Worm (Caenorhabditis elegans) whole organism, L3 larva: ENCODE data around the gene clec-239.

ENCODE experiments used
- R02D3.7 ChIP-seq: fragments of 150-350 bp; optimal IDR thresholded peaks from 2 replicates; lab custom pipeline; 2014; ENCODE audit warnings: missing biosample characterization, missing genetic modification characterization
- ZK546.5 ChIP-seq: sonication (generic microtip); optimal IDR thresholded peaks from 2 replicates; lab custom pipeline; 2017; ENCODE audit warnings: missing biosample characterization, missing genetic modification characterization
- aly-2 ChIP-seq: fragments of 150-350 bp; optimal IDR thresholded peaks from 2 replicates; lab custom pipeline; 2014; ENCODE audit warnings: missing biosample characterization, missing genetic modification characterization
- ama-1 ChIP-seq: fragments of 150-350 bp; optimal IDR thresholded peaks from 2 replicates; lab custom pipeline; 2018
- ceh-9 ChIP-seq: sonication (generic microtip); optimal IDR thresholded peaks from 2 replicates; lab custom pipeline; 2018; ENCODE audit warnings: missing biosample characterization, missing genetic modification characterization
- daf-12 ChIP-seq: fragments of 150-350 bp; optimal IDR thresholded peaks from 2 replicates; lab custom pipeline; 2014; ENCODE audit warnings: missing biosample characterization, missing genetic modification reagents, missing genetic modification characterization
- egl-27 ChIP-seq: sonication (generic microtip); optimal IDR thresholded peaks from 4 replicates; lab custom pipeline; 2017; ENCODE audit warnings: missing biosample characterization, missing genetic modification reagents, missing genetic modification characterization
- egl-5 ChIP-seq: fragments of 150-350 bp; optimal IDR thresholded peaks from 2 replicates; lab custom pipeline; 2017; ENCODE audit warnings: missing biosample characterization, missing genetic modification reagents, missing genetic modification characterization, inconsistent platforms
- elt-1 ChIP-seq: fragments of 150-350 bp; optimal IDR thresholded peaks from 2 replicates; lab custom pipeline; 2014; ENCODE audit warnings: missing biosample characterization, missing genetic modification characterization
- elt-2 ChIP-seq: sonication (generic microtip); optimal IDR thresholded peaks from 2 replicates; lab custom pipeline; 2016; ENCODE audit warnings: missing genetic modification reagents, mild to moderate bottlenecking, missing genetic modification characterization, missing compliant biosample characterization
- elt-3 ChIP-seq, 3 experiments: fragments of 150-350 bp in 1 of 3; sonication (generic microtip) in 2 of 3; optimal IDR thresholded peaks; 2 replicates in 2 of 3; 4 replicates in 1 of 3; lab custom pipeline; 2014 to 2017; ENCODE audit warnings: missing biosample characterization in 3 of 3, missing genetic modification characterization in 3 of 3
- eor-1 ChIP-seq, 2 experiments: fragments of 150-350 bp; optimal IDR thresholded peaks; 2 replicates each; lab custom pipeline; 2014 to 2018; ENCODE audit warnings: missing biosample characterization in 2 of 2, missing genetic modification characterization in 2 of 2
- fkh-10 ChIP-seq: sonication (generic microtip); optimal IDR thresholded peaks from 2 replicates; lab custom pipeline; 2017; ENCODE audit warnings: missing biosample characterization, missing genetic modification reagents, missing genetic modification characterization
- fkh-2 ChIP-seq: fragments of 150-350 bp; optimal IDR thresholded peaks from 2 replicates; lab custom pipeline; 2014; ENCODE audit warnings: missing biosample characterization, missing genetic modification reagents, missing genetic modification characterization
- fos-1 ChIP-seq: fragments of 150-350 bp; optimal IDR thresholded peaks from 2 replicates; lab custom pipeline; 2014; ENCODE audit warnings: missing biosample characterization, missing genetic modification characterization
- hmg-11 ChIP-seq: sonication (generic microtip); optimal IDR thresholded peaks from 2 replicates; lab custom pipeline; 2016; ENCODE audit warnings: missing genetic modification characterization, missing compliant biosample characterization
- jun-1 ChIP-seq: fragments of 150-350 bp; optimal IDR thresholded peaks from 2 replicates; lab custom pipeline; 2014; ENCODE audit warnings: missing biosample characterization, missing genetic modification reagents, missing genetic modification characterization
- lin-15B ChIP-seq: fragments of 150-350 bp; optimal IDR thresholded peaks from 2 replicates; lab custom pipeline; 2014; ENCODE audit warnings: missing biosample characterization, missing genetic modification characterization
- lin-39 ChIP-seq: fragments of 150-350 bp; optimal IDR thresholded peaks from 2 replicates; lab custom pipeline; 2018; ENCODE audit warnings: missing biosample characterization, missing genetic modification reagents, missing genetic modification characterization
- lsy-12 ChIP-seq: sonication (generic microtip); optimal IDR thresholded peaks from 2 replicates; lab custom pipeline; 2016; ENCODE audit warnings: mild to moderate bottlenecking, missing genetic modification characterization, missing compliant biosample characterization
- mdl-1 ChIP-seq: fragments of 150-350 bp; optimal IDR thresholded peaks from 2 replicates; lab custom pipeline; 2014; ENCODE audit warnings: missing biosample characterization, missing genetic modification characterization
- nfya-1 ChIP-seq: sonication (generic microtip); optimal IDR thresholded peaks from 2 replicates; lab custom pipeline; 2017; ENCODE audit warnings: missing genetic modification characterization, mild to moderate bottlenecking, missing compliant biosample characterization, antibody characterized with exemption, moderate library complexity; ENCODE audit not compliant: insufficient read depth
- nhr-11 ChIP-seq: fragments of 150-350 bp; optimal IDR thresholded peaks from 2 replicates; lab custom pipeline; 2014; ENCODE audit warnings: missing biosample characterization, missing genetic modification characterization
- nhr-23 ChIP-seq: fragments of 150-350 bp; optimal IDR thresholded peaks from 2 replicates; lab custom pipeline; 2014; ENCODE audit warnings: missing biosample characterization, missing genetic modification reagents, missing genetic modification characterization
- nhr-25 ChIP-seq: sonication (generic microtip); optimal IDR thresholded peaks from 2 replicates; lab custom pipeline; 2017; ENCODE audit warnings: missing biosample characterization, missing genetic modification characterization
- nhr-43 ChIP-seq: sonication (generic microtip); optimal IDR thresholded peaks from 2 replicates; lab custom pipeline; 2016; ENCODE audit warnings: mild to moderate bottlenecking, missing genetic modification characterization, missing compliant biosample characterization; ENCODE audit not compliant: poor library complexity, severe bottlenecking
- nhr-67 ChIP-seq: fragments of 150-350 bp; optimal IDR thresholded peaks from 2 replicates; lab custom pipeline; 2014; ENCODE audit warnings: missing biosample characterization, missing genetic modification characterization
- nhr-76 ChIP-seq: fragments of 150-350 bp; sonication (generic microtip); optimal IDR thresholded peaks from 5 replicates; lab custom pipeline; 2014; ENCODE audit warnings: missing biosample characterization, missing genetic modification characterization
- nhr-77 ChIP-seq: fragments of 150-350 bp; optimal IDR thresholded peaks from 2 replicates; lab custom pipeline; 2014; ENCODE audit warnings: missing biosample characterization, missing genetic modification characterization
- pha-4 ChIP-seq: fragments of 150-350 bp; optimal IDR thresholded peaks from 2 replicates; lab custom pipeline; 2014; ENCODE audit warnings: missing biosample characterization, missing genetic modification reagents, missing genetic modification characterization
- pqm-1 ChIP-seq: fragments of 150-350 bp; optimal IDR thresholded peaks from 2 replicates; lab custom pipeline; 2017; ENCODE audit warnings: missing biosample characterization, missing genetic modification characterization, inconsistent platforms
- sea-2 ChIP-seq: fragments of 150-350 bp; sonication (generic microtip); optimal IDR thresholded peaks from 4 replicates; lab custom pipeline; 2014; ENCODE audit warnings: missing biosample characterization, missing genetic modification reagents, missing genetic modification characterization
- skn-1 ChIP-seq: fragments of 150-350 bp; optimal IDR thresholded peaks from 2 replicates; lab custom pipeline; 2014; ENCODE audit warnings: missing biosample characterization, missing genetic modification characterization
- snpc-4 ChIP-seq: fragments of 150-350 bp; optimal IDR thresholded peaks from 2 replicates; lab custom pipeline; 2014; ENCODE audit warnings: missing biosample characterization, missing genetic modification characterization
- tbx-2 ChIP-seq: sonication (generic microtip); optimal IDR thresholded peaks from 2 replicates; lab custom pipeline; 2016; ENCODE audit warnings: mild to moderate bottlenecking, missing genetic modification characterization, missing compliant biosample characterization
- unc-39 ChIP-seq: sonication (generic microtip); optimal IDR thresholded peaks from 4 replicates; lab custom pipeline; 2017; ENCODE audit warnings: missing biosample characterization, missing genetic modification characterization
- zag-1 ChIP-seq: fragments of 150-350 bp; optimal IDR thresholded peaks from 2 replicates; lab custom pipeline; 2014; ENCODE audit warnings: missing biosample characterization, missing genetic modification characterization
- ztf-11 ChIP-seq: fragments of 150-350 bp; optimal IDR thresholded peaks from 2 replicates; lab custom pipeline; 2014; ENCODE audit warnings: missing biosample characterization, missing genetic modification characterization
- ztf-4 ChIP-seq: fragments of 150-350 bp; optimal IDR thresholded peaks from 2 replicates; lab custom pipeline; 2014; ENCODE audit warnings: missing biosample characterization, missing genetic modification characterization

Gene clec-239

ce11 chrV:16992383-16992782 lies 36.1 kb downstream of the clec-239 start:
- TF ChIP-seq daf-12 (tag; lab: Kevin White, UChicago) (no peak), R02D3.7 (tag; lab: Kevin White, UChicago) (no peak), lin-39 (no peak), elt-2 (tag; lab: Kevin White, UChicago) (no peak), pqm-1 (tag; lab: Kevin White, UChicago) (no peak), tbx-2 (tag; lab: Kevin White, UChicago) (no peak), ceh-9 (tag; lab: Kevin White, UChicago) (no peak), fkh-2 (tag; lab: Kevin White, UChicago) (no peak), mdl-1 (no peak), ztf-4 (tag; lab: Kevin White, UChicago) (no peak), egl-5 (no peak), fkh-10 (GFP tag; lab: Kevin White, UChicago) (no peak), nhr-67 (no peak), skn-1 (no peak), hmg-11 (no peak)
- TF ChIP-seq, all 47 proteins: peak for 0

- no peak for TF ChIP-seq nfya-1 (tag; lab: Kevin White, UChicago)
- TF ChIP-seq, all 47 proteins: peak for 0
Measured at ce11 chrV:17000204-17000603, 43.9 kb downstream of the clec-239 start, which contains the start of gene str-217. str-217 (minus strand) TSS chrV:17000304.

- TF ChIP-seq nhr-11: no peak
- no peak for TF ChIP-seq daf-12 (tag; lab: Kevin White, UChicago)
- TF ChIP-seq unc-39 (tag; lab: Kevin White, UChicago): no peak
- TF ChIP-seq nhr-67: no peak
- no peak for TF ChIP-seq elt-1 (tag; lab: Kevin White, UChicago)
- no peak for TF ChIP-seq ZK546.5 (tag; lab: Kevin White, UChicago)
- no peak for TF ChIP-seq elt-3 (tag; optimal IDR thresholded peaks at IDR 0.05; lab: Kevin White, UChicago)
- no peak for TF ChIP-seq sea-2 (GFP tag; lab: Kevin White, UChicago)
- TF ChIP-seq pha-4 (tag; lab: Kevin White, UChicago): no peak
- TF ChIP-seq fkh-10 (GFP tag; lab: Kevin White, UChicago): no peak
- no peak for TF ChIP-seq ztf-4 (tag; lab: Kevin White, UChicago)
- TF ChIP-seq nhr-76 (tag; lab: Kevin White, UChicago): no peak
- no peak for TF ChIP-seq nhr-25 (tag; lab: Kevin White, UChicago)
- TF ChIP-seq lin-15B (tag; lab: Kevin White, UChicago): no peak
- no peak for TF ChIP-seq snpc-4
- no peak for TF ChIP-seq fos-1 (tag; lab: Kevin White, UChicago)
- no peak for TF ChIP-seq ztf-11
- no peak for TF ChIP-seq zag-1 (tag; lab: Kevin White, UChicago)
- TF ChIP-seq, all 47 proteins: peak for 0
Measured at ce11 chrV:17000635-17001034, 44.3 kb downstream of the clec-239 start.

ce11 chrV:17001167-17001566 lies 44.8 kb downstream of the clec-239 start, which contains the start of gene sri-9:
sri-9 (plus strand) TSS chrV:17001467.
- no peak for TF ChIP-seq jun-1
- TF ChIP-seq fkh-10 (GFP tag; lab: Kevin White, UChicago): no peak
- TF ChIP-seq pqm-1 (tag; lab: Kevin White, UChicago): no peak
- no peak for TF ChIP-seq nfya-1 (tag; lab: Kevin White, UChicago)
- TF ChIP-seq sea-2 (GFP tag; lab: Kevin White, UChicago): no peak
- no peak for TF ChIP-seq nhr-43 (tag; lab: Kevin White, UChicago)
- no peak for TF ChIP-seq ZK546.5 (tag; lab: Kevin White, UChicago)
- TF ChIP-seq unc-39 (tag; lab: Kevin White, UChicago): no peak
- no peak for TF ChIP-seq nhr-23 (tag; lab: Kevin White, UChicago)
- no peak for TF ChIP-seq nhr-67
- TF ChIP-seq ama-1 (lab: Kevin White, UChicago): no peak
- TF ChIP-seq, all 47 proteins: peak for 0

ce11 chrV:17005189-17005588 lies 48.9 kb downstream of the clec-239 start, which contains the start of gene srh-131:
srh-131 (plus strand) TSS chrV:17005489.
- no peak for TF ChIP-seq hmg-11
- TF ChIP-seq elt-3 (tag; optimal IDR thresholded peaks at IDR 0.05; lab: Kevin White, UChicago): no peak
- no peak for TF ChIP-seq nhr-25 (tag; lab: Kevin White, UChicago)
- TF ChIP-seq nhr-11: no peak
- TF ChIP-seq skn-1: no peak
- no peak for TF ChIP-seq jun-1
- TF ChIP-seq ZK546.5 (tag; lab: Kevin White, UChicago): no peak
- no peak for TF ChIP-seq zag-1 (tag; lab: Kevin White, UChicago)
- no peak for TF ChIP-seq eor-1 (tag; optimal IDR thresholded peaks at IDR 0.05; lab: Kevin White, UChicago)
- TF ChIP-seq aly-2 (tag; lab: Kevin White, UChicago): no peak
- no peak for TF ChIP-seq fos-1 (tag; lab: Kevin White, UChicago)
- no peak for TF ChIP-seq tbx-2 (tag; lab: Kevin White, UChicago)
- no peak for TF ChIP-seq mdl-1
- TF ChIP-seq lsy-12 (tag; lab: Kevin White, UChicago): no peak
- no peak for TF ChIP-seq egl-27 (tag; lab: Kevin White, UChicago)
- TF ChIP-seq daf-12 (tag; lab: Kevin White, UChicago): no peak
- no peak for TF ChIP-seq nhr-77 (tag; lab: Kevin White, UChicago)
